Fruit fly (Drosophila melanogaster): Measurements from ENCODE around the gene CG3106.

The CG3106 gene

dm6 chrX:9641184-9641772 lies 21.4 kb downstream of the CG3106 start (continued):
- TF ChIP-seq pzg (GFP tag; optimal IDR thresholded peaks at IDR 0.05) = no peak
- TF ChIP-seq vnd (GFP tag; IDR thresholded peaks at IDR 0.05; ENCODE audit: partially characterized antibody) = no peak
- TF ChIP-seq CG17802 (tag; optimal IDR thresholded peaks at IDR 0.05) = no peak
- TF ChIP-seq CG18619 (GFP tag; optimal IDR thresholded peaks at IDR 0.05) = peak; percentile 65
- TF ChIP-seq Sin3A (optimal IDR thresholded peaks at IDR 0.05) = no peak
- no peak for TF ChIP-seq ato (GFP tag; IDR thresholded peaks at IDR 0.05; ENCODE audit: partially characterized antibody)
- TF ChIP-seq Side (GFP tag; optimal IDR thresholded peaks at IDR 0.05) = no peak
- TF ChIP-seq CG6854 (GFP tag; optimal IDR thresholded peaks at IDR 0.05) = peak; percentile 74
- peak; percentile 2 for TF ChIP-seq fu2 (GFP tag; optimal IDR thresholded peaks at IDR 0.05)
- TF ChIP-seq Dbx (GFP tag; IDR thresholded peaks at IDR 0.05) = peak; percentile 80
- TF ChIP-seq Dad (GFP tag; optimal IDR thresholded peaks at IDR 0.05) = no peak
- TF ChIP-seq CG12219 (GFP tag; optimal IDR thresholded peaks at IDR 0.05) = peak; percentile 54
- peak; percentile 87 for TF ChIP-seq lab (GFP tag; optimal IDR thresholded peaks at IDR 0.05)
- TF ChIP-seq CG1602 (GFP tag; optimal IDR thresholded peaks at IDR 0.05) = peak; percentile 13
- TF ChIP-seq fd96Cb (tag; optimal IDR thresholded peaks at IDR 0.05) = peak; percentile 51
- TF ChIP-seq Sox100B (GFP tag; optimal IDR thresholded peaks at IDR 0.05) = peak; percentile 75
- no peak for TF ChIP-seq NC2α (GFP tag; optimal IDR thresholded peaks at IDR 0.05)
- no peak for TF ChIP-seq TFAM (GFP tag; optimal IDR thresholded peaks at IDR 0.05)
- no peak for TF ChIP-seq pho (GFP tag; optimal IDR thresholded peaks at IDR 0.05)
- TF ChIP-seq Hmr (GFP tag; optimal IDR thresholded peaks at IDR 0.05) = peak; percentile 90
- TF ChIP-seq klu (GFP tag; IDR thresholded peaks at IDR 0.05) = peak; percentile 61
- TF ChIP-seq Six4 (GFP tag; optimal IDR thresholded peaks at IDR 0.05) = no peak
- TF ChIP-seq CG10654 (GFP tag; optimal IDR thresholded peaks at IDR 0.05) = no peak
- peak; percentile 84 for TF ChIP-seq CG11504 (tag; optimal IDR thresholded peaks at IDR 0.05)
- TF ChIP-seq Rx (GFP tag; IDR thresholded peaks at IDR 0.05) = no peak
- no peak for TF ChIP-seq CG12942 (GFP tag; optimal IDR thresholded peaks at IDR 0.05)
- TF ChIP-seq z (GFP tag; IDR thresholded peaks at IDR 0.05) = no peak
- TF ChIP-seq sens-2 (GFP tag; IDR thresholded peaks at IDR 0.05) = peak; percentile 32; the same call in 1 of the 2 replicates
- TF ChIP-seq nmo (GFP tag; optimal IDR thresholded peaks at IDR 0.05) = peak; percentile 66
- TF ChIP-seq PHDP (tag; optimal IDR thresholded peaks at IDR 0.05) = peak; percentile 88
- TF ChIP-seq CG15514 (GFP tag; optimal IDR thresholded peaks at IDR 0.05) = peak; percentile 57
- TF ChIP-seq exex (tag; optimal IDR thresholded peaks at IDR 0.05) = peak; percentile 70
- TF ChIP-seq lbe (GFP tag; optimal IDR thresholded peaks at IDR 0.05) = no peak
- no peak; the same call in 1 of the 2 replicates for TF ChIP-seq gsb (GFP tag; IDR thresholded peaks at IDR 0.05)
- 0 out of 2 replicates have a peak, but pooled peaks have one; percentile 11 for TF ChIP-seq CG4404 (GFP tag; IDR thresholded peaks at IDR 0.05)
- TF ChIP-seq mirr (GFP tag; optimal IDR thresholded peaks at IDR 0.05) = peak; percentile 10
- TF ChIP-seq CG34224 (GFP tag; IDR thresholded peaks at IDR 0.05; ENCODE audit: partially characterized antibody) = no peak
- TF ChIP-seq CG11456 (GFP tag; IDR thresholded peaks at IDR 0.05) = 0 out of 3 replicates have a peak, but pooled peaks have one; percentile 69
- peak; percentile 51 for TF ChIP-seq CG13775 (GFP tag; optimal IDR thresholded peaks at IDR 0.05)
- TF ChIP-seq tap (tag; optimal IDR thresholded peaks at IDR 0.05) = peak; percentile 81
- peak; percentile 76 for TF ChIP-seq CG9817 (tag; optimal IDR thresholded peaks at IDR 0.05)
- peak; percentile 58 for TF ChIP-seq CG14441 (GFP tag; IDR thresholded peaks at IDR 0.05)
- TF ChIP-seq Atf-2 (GFP tag; optimal IDR thresholded peaks at IDR 0.05) = no peak
- no peak for TF ChIP-seq Atf3 (GFP tag; optimal IDR thresholded peaks at IDR 0.05)
- no peak for TF ChIP-seq amos (GFP tag; IDR thresholded peaks at IDR 0.05; ENCODE audit: partially characterized antibody)
- TF ChIP-seq CG14965 (GFP tag; optimal IDR thresholded peaks at IDR 0.05; ENCODE audit: borderline replicate concordance) = no peak
- no peak for TF ChIP-seq MESR4 (GFP tag; optimal IDR thresholded peaks at IDR 0.05)
- TF ChIP-seq Max (GFP tag; optimal IDR thresholded peaks at IDR 0.05) = peak; percentile 26
- peak in 1 of 2 experiments; percentile 49 for TF ChIP-seq Eip74EF (GFP tag; optimal IDR thresholded peaks at IDR 0.05)
- TF ChIP-seq CG33213 (GFP tag; optimal IDR thresholded peaks at IDR 0.05) = no peak
